Worm (Caenorhabditis elegans) whole organism, midembryonic: ENCODE results near the gene srx-85.

ENCODE experiments used
- med-1 ChIP-seq: sonication (generic microtip); optimal IDR thresholded peaks from 2 replicates; lab custom pipeline; 2017; ENCODE audit warnings: missing genetic modification characterization, mild to moderate bottlenecking, missing compliant biosample characterization, antibody characterized with exemption, missing genetic modification reagents; ENCODE audit not compliant: insufficient read depth
- ztf-23 ChIP-seq: fragments of 200-800 bp; sonication (Bioruptor generic); IDR thresholded peaks from 2 replicates; pipeline ENCODE4 v1.3.6; 2022; ENCODE audit warnings: missing genetic modification reagents, missing genetic modification characterization, missing compliant biosample characterization
- ztf-29 ChIP-seq: fragments of 200-800 bp; sonication (Bioruptor generic); IDR thresholded peaks from 2 replicates; pipeline ENCODE4 v1.3.6; 2022; ENCODE audit warnings: missing genetic modification reagents, missing genetic modification characterization, missing compliant biosample characterization

- TF ChIP-seq ztf-23 (GFP tag; lab: Robert Waterston, UW) (no peak), ztf-29 (GFP tag; lab: Robert Waterston, UW) (no peak), med-1 (GFP tag; lab: Kevin White, UChicago) (no peak)
Observed at ce11 chrV:11528633-11529327, 23.7 kb upstream of the srx-85 start.
